Fruit fly (Drosophila melanogaster) S2 (cell line): ENCODE measurements around the gene CG13310.

Source experiments
- CG8478 ChIP-seq: fragments of >200 bp; optimal IDR thresholded peaks from 2 replicates; lab custom pipeline; 2018
- CTCF ChIP-seq, 2 experiments: fragments of >200 bp; optimal IDR thresholded peaks; 2 replicates each; lab custom pipeline; 2018

dm6 chr3L:8772998-8773684 is 27.2 kb downstream of the CG13310 start:
- no peak for TF ChIP-seq CG8478
- TF ChIP-seq CTCF (optimal IDR thresholded peaks at IDR 0.05; lab: Kevin White, UChicago), result no peak
